Worm (Caenorhabditis elegans) whole organism, young adult: Measurements from ENCODE around the gene clec-214.

Experiments
- B0336.3 ChIP-seq: fragments of 200-800 bp; sonication (Bioruptor generic); IDR thresholded peaks from 2 replicates; pipeline ENCODE4 v1.3.6; 2022; ENCODE audit warnings: missing genetic modification characterization, missing compliant biosample characterization
- lsy-27 ChIP-seq: sonication (generic microtip); optimal IDR thresholded peaks from 2 replicates; lab custom pipeline; 2017; ENCODE audit warnings: missing genetic modification characterization, mild to moderate bottlenecking, missing compliant biosample characterization, antibody characterized with exemption, missing genotype, borderline replicate concordance; ENCODE audit not compliant: insufficient read depth
- nfya-1 ChIP-seq: sonication (generic microtip); optimal IDR thresholded peaks from 2 replicates; lab custom pipeline; 2017; ENCODE audit warnings: antibody characterized with exemption, missing compliant biosample characterization, missing genetic modification characterization, borderline replicate concordance; ENCODE audit not compliant: insufficient read depth
- nfyb-1 ChIP-seq: fragments of 200-800 bp; sonication (Bioruptor generic); IDR thresholded peaks from 2 replicates; pipeline ENCODE4 v1.3.6; 2022; ENCODE audit warnings: missing genetic modification reagents, missing genetic modification characterization, missing compliant biosample characterization
- tlf-1 ChIP-seq: fragments of 200-800 bp; sonication (Bioruptor generic); optimal IDR thresholded peaks from 2 replicates; lab custom pipeline; 2018; ENCODE audit warnings: mild to moderate bottlenecking, missing genetic modification characterization, missing compliant biosample characterization
- unc-130 ChIP-seq: sonication (generic microtip); optimal IDR thresholded peaks from 2 replicates; lab custom pipeline; 2016; ENCODE audit warnings: missing genetic modification reagents, missing genetic modification characterization, missing compliant biosample characterization

DNA sequence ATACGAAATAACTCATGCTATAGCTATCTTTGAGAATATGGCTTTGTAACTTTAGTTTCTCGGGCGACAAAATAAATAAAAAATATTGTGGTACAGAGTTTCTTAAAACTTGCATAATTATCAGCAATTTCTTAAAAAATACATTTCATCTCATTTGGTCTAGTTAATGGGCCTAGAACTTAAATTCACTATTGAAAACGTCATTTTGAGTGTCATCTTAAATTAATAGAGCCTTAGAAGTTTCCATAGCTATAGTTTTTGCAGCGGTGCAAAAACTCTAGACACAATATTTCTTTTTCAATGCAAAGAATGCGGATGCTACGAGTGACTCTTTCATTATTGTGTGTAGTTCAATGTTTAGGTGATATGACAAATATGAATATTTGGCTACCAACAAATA, 1.9 kb downstream of the clec-214 start, which contains the start of gene clec-215:
- TF ChIP-seq nfyb-1 (GFP tag; lab: Robert Waterston, UW) (no peak), tlf-1 (GFP tag; lab: Kevin White, UChicago) (no peak), unc-130 (no peak), lsy-27 (tag; lab: Kevin White, UChicago) (no peak), nfya-1 (tag; lab: Kevin White, UChicago) (no peak), B0336.3 (GFP tag; lab: Robert Waterston, UW) (no peak)
